Worm (Caenorhabditis elegans) whole organism, late embryonic: ENCODE data around the gene blos-7.

Experiments used
- Y22D7AL.16 ChIP-seq: sonication (generic microtip); optimal IDR thresholded peaks from 2 replicates; lab custom pipeline; 2016; ENCODE audit warnings: missing genetic modification characterization, missing compliant biosample characterization
- ama-1 ChIP-seq: fragments of 150-350 bp; optimal IDR thresholded peaks from 2 replicates; lab custom pipeline; 2014
- ceh-9 ChIP-seq: sonication (generic microtip); optimal IDR thresholded peaks from 2 replicates; lab custom pipeline; 2016; ENCODE audit warnings: mild to moderate bottlenecking, missing genetic modification characterization, inconsistent platforms, missing compliant biosample characterization
- nhr-232 ChIP-seq: sonication (generic microtip); optimal IDR thresholded peaks from 2 replicates; lab custom pipeline; 2016; ENCODE audit warnings: missing genetic modification characterization, missing compliant biosample characterization
- odd-2 ChIP-seq: sonication (generic microtip); optimal IDR thresholded peaks from 2 replicates; lab custom pipeline; 2017; ENCODE audit warnings: antibody characterized with exemption, mild to moderate bottlenecking, missing genetic modification characterization, missing compliant biosample characterization
- pax-1 ChIP-seq: fragments of 150-350 bp; optimal IDR thresholded peaks from 2 replicates; lab custom pipeline; 2014; ENCODE audit warnings: missing biosample characterization, missing genetic modification characterization
- pha-4 ChIP-seq: fragments of 150-350 bp; optimal IDR thresholded peaks from 2 replicates; lab custom pipeline; 2018; ENCODE audit warnings: missing biosample characterization, missing genetic modification reagents, missing genetic modification characterization
- pqm-1 ChIP-seq: sonication (generic microtip); optimal IDR thresholded peaks from 2 replicates; lab custom pipeline; 2016; ENCODE audit warnings: missing genetic modification characterization, missing compliant biosample characterization
- tbx-2 ChIP-seq: sonication (generic microtip); optimal IDR thresholded peaks from 2 replicates; lab custom pipeline; 2016; ENCODE audit warnings: missing genetic modification characterization, missing compliant biosample characterization

DNA sequence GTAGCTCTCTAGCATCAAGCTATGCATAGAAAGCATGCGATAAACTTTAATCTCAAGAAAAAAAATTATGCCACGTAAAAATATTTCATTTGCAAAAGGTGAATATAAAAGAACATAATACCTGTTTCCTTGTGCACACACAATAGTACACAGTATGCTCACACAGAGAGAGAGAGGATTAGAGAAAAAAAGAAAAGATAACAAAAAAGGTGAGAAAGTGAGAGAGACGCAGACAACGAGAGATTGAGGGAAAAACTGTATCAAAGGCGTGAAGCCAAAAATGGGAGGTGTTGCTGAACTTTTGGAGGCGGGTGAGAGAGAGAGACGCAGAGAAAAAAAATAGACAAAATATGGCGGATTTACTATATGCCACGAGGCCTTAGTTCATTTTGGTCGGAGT, 34.4 kb downstream of the blos-7 start:
- TF ChIP-seq Y22D7AL.16 (tag; lab: Kevin White, UChicago) (no peak), tbx-2 (tag; lab: Kevin White, UChicago) (peak; percentile 26), odd-2 (tag; lab: Kevin White, UChicago) (no peak), pqm-1 (tag; lab: Kevin White, UChicago) (peak; percentile 6), nhr-232 (tag; lab: Kevin White, UChicago) (no peak), pha-4 (no peak), ceh-9 (no peak), pax-1 (tag; lab: Kevin White, UChicago) (no peak), ama-1 (lab: Kevin White, UChicago) (no peak)
